Comparison of ENCODE assay signal across 1 fruit fly cellular context in the genomic region with DNA sequence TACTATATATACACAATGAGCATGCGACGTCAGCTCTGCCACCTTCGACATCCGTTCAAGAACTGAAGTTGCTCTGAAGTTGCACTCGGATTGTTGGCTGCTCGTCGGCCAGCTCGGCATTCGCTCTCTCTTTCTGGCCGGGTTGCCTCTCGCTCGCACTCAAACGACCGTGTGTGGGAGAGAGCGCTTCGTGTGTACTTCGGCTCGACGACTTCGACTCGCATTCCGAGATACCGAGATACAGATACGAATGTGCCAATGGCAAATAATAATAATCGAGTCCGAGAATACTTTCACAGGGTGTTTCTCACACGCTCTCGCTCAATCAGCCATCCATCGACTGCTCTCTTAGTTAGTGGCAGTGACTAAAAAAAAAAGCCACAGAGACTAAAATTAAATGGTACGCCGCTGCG.
TF ChIP-seq lines count a peak whose summit lies in the region.

No protein-coding gene starts in this region.

TF ChIP-seq in whole organism, embryonic, 481 proteins besides CTCF, POLR2A, EP300 and RAD21 (continued from another document):
- TF ChIP-seq lov (optimal IDR thresholded peaks at IDR 0.05; lab: Kevin White, UChicago) (no peak), lov (GFP tag; IDR thresholded peaks at IDR 0.05; lab: Robert Waterston, UW) (0 out of 3 replicates have a peak, but pooled peaks have one; percentile 61), CG10321 (GFP tag; IDR thresholded peaks at IDR 0.05; lab: Robert Waterston, UW) (peak; percentile 60; the same call in 1 of the 2 replicates), caup (GFP tag; optimal IDR thresholded peaks at IDR 0.05; lab: Kevin White, UChicago; ENCODE audit: severe bottlenecking) (peak; percentile 43), sens (GFP tag; lab: Kevin White, UChicago) (peak; percentile 85), CG8089 (GFP tag; optimal IDR thresholded peaks at IDR 0.05; lab: Kevin White, UChicago) (peak; percentile 34), Drgx (GFP tag; IDR thresholded peaks at IDR 0.05; lab: Robert Waterston, UW) (peak; percentile 52; the same call in 1 of the 2 replicates), Opbp (GFP tag; IDR thresholded peaks at IDR 0.05; lab: Robert Waterston, UW; ENCODE audit: partially characterized antibody) (peak; percentile 76), CG31224 (GFP tag; IDR thresholded peaks at IDR 0.05; lab: Robert Waterston, UW) (no peak), Abd-B (GFP tag; optimal IDR thresholded peaks at IDR 0.05; lab: Kevin White, UChicago) (no peak), CG6791 (GFP tag; IDR thresholded peaks at IDR 0.05; lab: Robert Waterston, UW; ENCODE audit: partially characterized antibody) (peak; percentile 37; the same call in 1 of the 3 replicates), ranshi (GFP tag; IDR thresholded peaks at IDR 0.05; lab: Robert Waterston, UW) (0 out of 2 replicates have a peak, but pooled peaks have one; percentile 18), ci (GFP tag; IDR thresholded peaks at IDR 0.05; lab: Robert Waterston, UW) (peak; percentile 83)
